Worm (Caenorhabditis elegans) whole organism, L4 larva: ENCODE results near the gene hrg-10.

Experiments
- F10B5.3 ChIP-seq: sonication (generic microtip); optimal IDR thresholded peaks from 2 replicates; lab custom pipeline; 2016; ENCODE audit warnings: mild to moderate bottlenecking, missing genetic modification characterization, missing compliant biosample characterization
- F37D6.2 ChIP-seq: sonication (generic microtip); optimal IDR thresholded peaks from 2 replicates; lab custom pipeline; 2016; ENCODE audit warnings: mild to moderate bottlenecking, missing genetic modification characterization, missing compliant biosample characterization
- F49E8.2 ChIP-seq: sonication (generic microtip); optimal IDR thresholded peaks from 2 replicates; lab custom pipeline; 2016; ENCODE audit warnings: missing compliant biosample characterization, mild to moderate bottlenecking, missing genetic modification characterization, borderline replicate concordance
- Y48G9A.11 ChIP-seq: fragments of 200-800 bp; sonication (Bioruptor generic); IDR thresholded peaks from 2 replicates; pipeline ENCODE4 v1.3.6; 2022; ENCODE audit warnings: missing genetic modification reagents, missing genetic modification characterization, missing compliant biosample characterization
- aha-1 ChIP-seq: fragments of 150-350 bp; peaks from one replicate; lab custom pipeline; 2014; ENCODE audit warnings: missing biosample characterization, missing genetic modification characterization
- ama-1 ChIP-seq: fragments of 150-350 bp; optimal IDR thresholded peaks from 2 replicates; lab custom pipeline; 2014; ENCODE audit warnings: inconsistent platforms, mixed read lengths
- arid-1 ChIP-seq: fragments of 200-800 bp; sonication (Bioruptor generic); conservative IDR thresholded peaks from 2 replicates; pipeline ENCODE4 v1.3.6; 2022; ENCODE audit warnings: missing genetic modification reagents, missing genetic modification characterization, missing compliant biosample characterization
- ceh-20 ChIP-seq: fragments of 200-800 bp; sonication (Bioruptor generic); IDR thresholded peaks from 2 replicates; pipeline ENCODE4 v1.3.6; 2022; ENCODE audit warnings: missing genetic modification reagents, missing genetic modification characterization, missing compliant biosample characterization
- ceh-28 ChIP-seq: fragments of 150-350 bp; optimal IDR thresholded peaks from 2 replicates; lab custom pipeline; 2014; ENCODE audit warnings: missing biosample characterization, missing genetic modification reagents, missing genetic modification characterization
- ceh-44 ChIP-seq: fragments of 200-800 bp; sonication (Bioruptor generic); IDR thresholded peaks from 2 replicates; pipeline ENCODE4 v1.3.6; 2022; ENCODE audit warnings: missing genetic modification reagents, missing genetic modification characterization, missing compliant biosample characterization
- ceh-62 ChIP-seq: sonication (generic microtip); optimal IDR thresholded peaks from 2 replicates; lab custom pipeline; 2017; ENCODE audit warnings: missing biosample characterization, missing genetic modification characterization
- ces-1 ChIP-seq: fragments of 150-350 bp; sonication (generic microtip); optimal IDR thresholded peaks from 4 replicates; lab custom pipeline; 2014; ENCODE audit warnings: missing biosample characterization, missing genetic modification reagents, missing genetic modification characterization
- ctbp-1 ChIP-seq: fragments of 200-800 bp; sonication (Bioruptor generic); IDR thresholded peaks from 2 replicates; pipeline ENCODE4 v1.3.6; 2022; ENCODE audit warnings: missing genetic modification reagents, missing genetic modification characterization, missing compliant biosample characterization
- daf-16 ChIP-seq, 3 experiments: sonication (generic microtip); optimal IDR thresholded peaks; 2 replicates each; lab custom pipeline; 2016 to 2017; ENCODE audit warnings: missing genetic modification characterization in 3 of 3, missing genetic modification reagents in 3 of 3, mild to moderate bottlenecking in 2 of 3, missing compliant biosample characterization in 2 of 3, missing biosample characterization in 1 of 3, moderate library complexity in 1 of 3
- daf-19 ChIP-seq: fragments of 200-800 bp; sonication (Bioruptor generic); conservative IDR thresholded peaks from 2 replicates; pipeline ENCODE4 v1.3.6; 2022; ENCODE audit warnings: missing genetic modification characterization, missing compliant biosample characterization
- dmd-6 ChIP-seq: fragments of 200-800 bp; sonication (Bioruptor generic); IDR thresholded peaks from 2 replicates; pipeline ENCODE4 v1.3.6; 2022; ENCODE audit warnings: missing genetic modification reagents, missing genetic modification characterization, missing compliant biosample characterization
- dmd-9 ChIP-seq: fragments of 200-800 bp; sonication (Bioruptor generic); IDR thresholded peaks from 2 replicates; pipeline ENCODE4 v1.3.6; 2022; ENCODE audit warnings: missing genetic modification reagents, missing genetic modification characterization, missing compliant biosample characterization
- dve-1 ChIP-seq: sonication (generic microtip); optimal IDR thresholded peaks from 2 replicates; lab custom pipeline; 2017; ENCODE audit warnings: antibody characterized with exemption, mild to moderate bottlenecking, missing genetic modification characterization, missing compliant biosample characterization; ENCODE audit not compliant: insufficient read depth
- egl-27 ChIP-seq: sonication (generic microtip); optimal IDR thresholded peaks from 3 replicates; lab custom pipeline; 2017; ENCODE audit warnings: missing biosample characterization, missing genetic modification reagents, missing genetic modification characterization
- fos-1 ChIP-seq: fragments of 150-350 bp; optimal IDR thresholded peaks from 2 replicates; lab custom pipeline; 2014; ENCODE audit warnings: missing biosample characterization, missing genetic modification characterization
- lim-7 ChIP-seq: fragments of 200-800 bp; sonication (Bioruptor generic); IDR thresholded peaks from 2 replicates; pipeline ENCODE4 v1.3.6; 2022; ENCODE audit warnings: missing genetic modification characterization, missing compliant biosample characterization
- lin-1 ChIP-seq: fragments of 200-800 bp; sonication (Bioruptor generic); IDR thresholded peaks from 2 replicates; pipeline ENCODE4 v1.3.6; 2022; ENCODE audit warnings: missing genetic modification reagents, missing genetic modification characterization, missing compliant biosample characterization
- lin-15B ChIP-seq: fragments of 150-350 bp; sonication (generic microtip); optimal IDR thresholded peaks from 3 replicates; lab custom pipeline; 2014; ENCODE audit warnings: missing biosample characterization, missing genetic modification characterization
- lin-38 ChIP-seq: fragments of 200-800 bp; sonication (Bioruptor generic); IDR thresholded peaks from 2 replicates; pipeline ENCODE4 v1.3.6; 2022; ENCODE audit warnings: missing genetic modification reagents, missing genetic modification characterization, missing compliant biosample characterization
- lin-39 ChIP-seq: fragments of 150-350 bp; optimal IDR thresholded peaks from 2 replicates; lab custom pipeline; 2014; ENCODE audit warnings: missing biosample characterization, missing genetic modification reagents, missing genetic modification characterization
- lsy-2 ChIP-seq, 2 experiments: fragments of 150-350 bp in 1 of 2; sonication (generic microtip) in 1 of 2; optimal IDR thresholded peaks; 2 replicates each; lab custom pipeline; 2014 to 2017; ENCODE audit warnings: missing biosample characterization in 2 of 2, missing genetic modification characterization in 2 of 2
- mep-1 ChIP-seq: fragments of 150-350 bp; sonication (generic microtip); optimal IDR thresholded peaks from 3 replicates; lab custom pipeline; 2014; ENCODE audit warnings: missing biosample characterization, missing genetic modification characterization
- mes-2 ChIP-seq: sonication (generic microtip); optimal IDR thresholded peaks from 2 replicates; lab custom pipeline; 2016; ENCODE audit warnings: missing genotype, mild to moderate bottlenecking, missing genetic modification characterization, missing compliant biosample characterization; ENCODE audit not compliant: poor library complexity, severe bottlenecking
- nhr-102 ChIP-seq: sonication (generic microtip); optimal IDR thresholded peaks from 2 replicates; lab custom pipeline; 2016; ENCODE audit warnings: mild to moderate bottlenecking, missing genetic modification characterization, moderate library complexity, missing compliant biosample characterization
- nhr-11 ChIP-seq: fragments of 150-350 bp; optimal IDR thresholded peaks from 2 replicates; lab custom pipeline; 2014; ENCODE audit warnings: missing biosample characterization, missing genetic modification characterization
- nhr-28 ChIP-seq: fragments of 150-350 bp; optimal IDR thresholded peaks from 2 replicates; lab custom pipeline; 2014; ENCODE audit warnings: missing biosample characterization, missing genetic modification characterization
- nhr-41 ChIP-seq: fragments of 200-800 bp; sonication (Bioruptor generic); IDR thresholded peaks from 2 replicates; pipeline ENCODE4 v1.3.6; 2022; ENCODE audit warnings: missing genetic modification reagents, missing genetic modification characterization, missing compliant biosample characterization
- nhr-76 ChIP-seq: fragments of 150-350 bp; optimal IDR thresholded peaks from 2 replicates; lab custom pipeline; 2014; ENCODE audit warnings: missing biosample characterization, missing genetic modification characterization
- nhr-77 ChIP-seq: fragments of 150-350 bp; optimal IDR thresholded peaks from 2 replicates; lab custom pipeline; 2014; ENCODE audit warnings: missing biosample characterization, missing genetic modification characterization
- pha-4 ChIP-seq, 2 experiments: fragments of 150-350 bp in 1 of 2; fragments of 200-800 bp in 1 of 2; sonication (Bioruptor generic) in 1 of 2; IDR thresholded peaks in 1 of 2; optimal IDR thresholded peaks in 1 of 2; 2 replicates each; pipeline versions ENCODE4 v1.3.6 to Lab custom; 2014 to 2022; ENCODE audit warnings: missing genetic modification characterization in 2 of 2, missing genetic modification reagents in 2 of 2, missing biosample characterization in 1 of 2, missing compliant biosample characterization in 1 of 2
- pqm-1 ChIP-seq: sonication (generic microtip); optimal IDR thresholded peaks from 2 replicates; lab custom pipeline; 2017; ENCODE audit warnings: missing biosample characterization, missing genetic modification characterization
- rbr-2 ChIP-seq: sonication (generic microtip); optimal IDR thresholded peaks from 2 replicates; lab custom pipeline; 2016; ENCODE audit warnings: missing genotype, missing genetic modification characterization, missing compliant biosample characterization
- set-16 ChIP-seq: fragments of 200-800 bp; sonication (Bioruptor generic); IDR thresholded peaks from 2 replicates; pipeline ENCODE4 v1.3.6; 2022; ENCODE audit warnings: missing genetic modification reagents, missing genetic modification characterization, missing compliant biosample characterization
- snpc-1.2 ChIP-seq: fragments of 200-800 bp; sonication (Bioruptor generic); IDR thresholded peaks from 2 replicates; pipeline ENCODE4 v1.3.6; 2022; ENCODE audit warnings: missing genetic modification reagents, missing genetic modification characterization, missing compliant biosample characterization
- spr-1 ChIP-seq: sonication (generic microtip); optimal IDR thresholded peaks from 2 replicates; lab custom pipeline; 2016; ENCODE audit warnings: mild to moderate bottlenecking, missing genetic modification characterization, missing compliant biosample characterization
- tra-1 ChIP-seq: fragments of 200-800 bp; sonication (Bioruptor generic); IDR thresholded peaks from 2 replicates; pipeline ENCODE4 v1.3.6; 2022; ENCODE audit warnings: missing genetic modification reagents, missing genetic modification characterization, missing compliant biosample characterization
- unc-130 ChIP-seq: sonication (generic microtip); optimal IDR thresholded peaks from 2 replicates; lab custom pipeline; 2016; ENCODE audit warnings: missing genetic modification reagents, missing genetic modification characterization, missing compliant biosample characterization
- zip-2 ChIP-seq: fragments of 150-350 bp; optimal IDR thresholded peaks from 2 replicates; lab custom pipeline; 2014; ENCODE audit warnings: missing biosample characterization, missing genetic modification characterization
- ztf-11 ChIP-seq: fragments of 150-350 bp; optimal IDR thresholded peaks from 2 replicates; lab custom pipeline; 2014; ENCODE audit warnings: missing biosample characterization, missing genetic modification characterization

Gene hrg-10

ce11 chrV:18957267-18957843 lies at the start of gene hrg-10:
hrg-10 (minus strand) TSS chrV:18957317.
- peak; percentile 44 for TF ChIP-seq dmd-6 (GFP tag; lab: Robert Waterston, UW)
- no peak for TF ChIP-seq zip-2
- TF ChIP-seq nhr-11 (tag; lab: Kevin White, UChicago) = no peak
- peak; percentile 24 for TF ChIP-seq pqm-1
- no peak for TF ChIP-seq nhr-41 (GFP tag; lab: Robert Waterston, UW)
- TF ChIP-seq F37D6.2 (tag; lab: Kevin White, UChicago) = no peak
- no peak for TF ChIP-seq daf-16 (GFP tag; optimal IDR thresholded peaks at IDR 0.05; lab: Kevin White, UChicago)
- peak; percentile 88 for TF ChIP-seq daf-16 (tag; optimal IDR thresholded peaks at IDR 0.05; lab: Kevin White, UChicago)
- TF ChIP-seq nhr-77 (tag; lab: Kevin White, UChicago) = peak; percentile 3
- TF ChIP-seq fos-1 (tag; lab: Kevin White, UChicago) = no peak
- no peak for TF ChIP-seq ceh-28 (tag; lab: Kevin White, UChicago)
- TF ChIP-seq dve-1 = peak; percentile 38
- TF ChIP-seq daf-19 (GFP tag; lab: Robert Waterston, UW) = no peak
- TF ChIP-seq nhr-28 (tag; lab: Kevin White, UChicago) = peak; percentile 41
- no peak for TF ChIP-seq Y48G9A.11 (GFP tag; lab: Robert Waterston, UW)
- TF ChIP-seq aha-1 (tag; lab: Kevin White, UChicago) = no peak
- no peak for TF ChIP-seq lin-38
- no peak for TF ChIP-seq egl-27 (tag; lab: Kevin White, UChicago)
- TF ChIP-seq lin-1 (GFP tag; lab: Robert Waterston, UW) = no peak
- peak; percentile 15 for TF ChIP-seq mep-1 (tag; lab: Kevin White, UChicago)
- TF ChIP-seq lin-15B = no peak

- TF ChIP-seq ceh-44 = 0 out of 2 replicates have a peak, but pooled peaks have one; percentile 5
- TF ChIP-seq nhr-11 (tag; lab: Kevin White, UChicago) = no peak
These were observed 44.5 kb upstream of the hrg-10 start, which contains the start of gene Y39B6A.33 for ce11 chrV:19001656-19002055. Y39B6A.33 (plus strand) TSS chrV:19001956.

ce11 chrV:19001016-19001415 lies 43.9 kb upstream of the hrg-10 start, which contains the start of gene Y39B6A.34:
Y39B6A.34 (plus strand) TSS chrV:19001018.
- TF ChIP-seq rbr-2 = peak; percentile 33
- no peak for TF ChIP-seq unc-130 (GFP tag; lab: Kevin White, UChicago)
- TF ChIP-seq mes-2 (tag; lab: Kevin White, UChicago) = peak; percentile 48
- TF ChIP-seq spr-1 = no peak
- TF ChIP-seq lsy-2 (tag; optimal IDR thresholded peaks at IDR 0.05; lab: Kevin White, UChicago) = peak in 1 of 2 experiments; percentile 28
- TF ChIP-seq snpc-1.2 = no peak
- TF ChIP-seq nhr-76 (tag; lab: Kevin White, UChicago) = no peak
- no peak for TF ChIP-seq ctbp-1 (GFP tag; lab: Robert Waterston, UW)
- no peak for TF ChIP-seq F49E8.2
- peak; percentile 2 for TF ChIP-seq dve-1
- TF ChIP-seq Y48G9A.11 (GFP tag; lab: Robert Waterston, UW) = 0 out of 2 replicates have a peak, but pooled peaks have one; percentile 13
- no peak for TF ChIP-seq daf-19 (GFP tag; lab: Robert Waterston, UW)
- no peak for TF ChIP-seq ces-1
- TF ChIP-seq lin-15B = no peak
- peak; percentile 61 for TF ChIP-seq aha-1 (tag; lab: Kevin White, UChicago)
- no peak for TF ChIP-seq nhr-102 (tag; lab: Kevin White, UChicago)
- TF ChIP-seq set-16 (GFP tag; lab: Robert Waterston, UW) = peak; percentile 37; the same call in 1 of the 2 replicates
- no peak for TF ChIP-seq ceh-62 (tag; lab: Kevin White, UChicago)
- TF ChIP-seq lin-1 (GFP tag; lab: Robert Waterston, UW) = no peak
- TF ChIP-seq ama-1 (lab: Kevin White, UChicago) = peak; percentile 17
- TF ChIP-seq pha-4 (GFP tag; IDR thresholded peaks at IDR 0.05; lab: Robert Waterston, UW) = peak; percentile 30; the same call in 1 of the 2 replicates
- TF ChIP-seq pha-4 (tag; optimal IDR thresholded peaks at IDR 0.05; lab: Kevin White, UChicago) = no peak
- TF ChIP-seq lin-38 = no peak; the same call in none of the 2 replicates
- no peak for TF ChIP-seq dmd-9 (GFP tag; lab: Robert Waterston, UW)
- TF ChIP-seq tra-1 = no peak
- TF ChIP-seq ceh-20 (GFP tag; lab: Robert Waterston, UW) = no peak
- TF ChIP-seq lin-39 (tag; lab: Kevin White, UChicago) = no peak
- TF ChIP-seq nhr-41 (GFP tag; lab: Robert Waterston, UW) = no peak
- no peak for TF ChIP-seq ztf-11 (tag; lab: Kevin White, UChicago)
- TF ChIP-seq lim-7 (GFP tag; lab: Robert Waterston, UW) = no peak
- TF ChIP-seq arid-1 (GFP tag; lab: Robert Waterston, UW) = no peak
- TF ChIP-seq nhr-28 (tag; lab: Kevin White, UChicago) = peak; percentile 7
- TF ChIP-seq F10B5.3 (tag; lab: Kevin White, UChicago) = peak; percentile 27
- TF ChIP-seq mep-1 (tag; lab: Kevin White, UChicago) = peak; percentile 45
- TF ChIP-seq nhr-77 (tag; lab: Kevin White, UChicago) = peak; percentile 30
- no peak for TF ChIP-seq pqm-1
